Worm (Caenorhabditis elegans) whole organism, L1 larva: ENCODE results near the gene his-61.

Source experiments
- C16A3.4 ChIP-seq: fragments of 150-350 bp; optimal IDR thresholded peaks from 2 replicates; lab custom pipeline; 2014; ENCODE audit warnings: missing biosample characterization, missing genetic modification characterization
- aha-1 ChIP-seq: fragments of 150-350 bp; optimal IDR thresholded peaks from 2 replicates; lab custom pipeline; 2014; ENCODE audit warnings: missing biosample characterization, missing genetic modification characterization
- nhr-11 ChIP-seq: fragments of 150-350 bp; optimal IDR thresholded peaks from 2 replicates; lab custom pipeline; 2014; ENCODE audit warnings: missing biosample characterization, missing genetic modification characterization
- nhr-76 ChIP-seq: sonication (generic microtip); optimal IDR thresholded peaks from 2 replicates; lab custom pipeline; 2017; ENCODE audit warnings: missing biosample characterization, missing genetic modification characterization
- pax-3 ChIP-seq: fragments of 200-800 bp; sonication (Bioruptor generic); optimal IDR thresholded peaks from 2 replicates; lab custom pipeline; 2018; ENCODE audit warnings: mild to moderate bottlenecking, missing genetic modification characterization, moderate library complexity, missing compliant biosample characterization
- pqm-1 ChIP-seq: sonication (generic microtip); optimal IDR thresholded peaks from 3 replicates; lab custom pipeline; 2017; ENCODE audit warnings: missing biosample characterization, missing genetic modification characterization
- sox-4 ChIP-seq: sonication (generic microtip); optimal IDR thresholded peaks from 2 replicates; lab custom pipeline; 2016; ENCODE audit warnings: missing genetic modification characterization, missing compliant biosample characterization
- unc-62 ChIP-seq: fragments of 150-350 bp; optimal IDR thresholded peaks from 2 replicates; lab custom pipeline; 2014; ENCODE audit warnings: missing biosample characterization, missing genetic modification reagents, missing genetic modification characterization
- xbp-1 ChIP-seq: sonication (generic microtip); optimal IDR thresholded peaks from 2 replicates; lab custom pipeline; 2016; ENCODE audit warnings: missing genetic modification characterization, missing compliant biosample characterization
- zip-4 ChIP-seq: fragments of 200-800 bp; sonication (Bioruptor generic); optimal IDR thresholded peaks from 2 replicates; lab custom pipeline; 2018; ENCODE audit warnings: mild to moderate bottlenecking, missing genetic modification characterization, moderate library complexity, missing compliant biosample characterization

ce11 chrIV:7474826-7475225, 11.2 kb downstream of the his-61 start, which contains the start of gene slc-25A18.2:
- TF ChIP-seq sox-4 (no peak), pax-3 (no peak), nhr-76 (no peak), unc-62 (GFP tag; lab: Kevin White, UChicago) (no peak), pqm-1 (tag; lab: Kevin White, UChicago) (no peak), xbp-1 (tag; lab: Kevin White, UChicago) (no peak), C16A3.4 (tag; lab: Kevin White, UChicago) (no peak), zip-4 (no peak), nhr-11 (tag; lab: Kevin White, UChicago) (no peak), aha-1 (tag; lab: Kevin White, UChicago) (no peak)
